Worm (Caenorhabditis elegans): Measurements from ENCODE around the gene C06H5.6.
A peak's percentile ranks its signal among the peaks of the same experiment; 100 is the strongest.

The C06H5.6 gene

ce11 chrV:17857901-17858300, 30.9 kb downstream of the C06H5.6 start (continued):
- TF ChIP-seq hlh-26 (GFP tag; conservative IDR thresholded peaks at IDR 0.05) (no peak), ceh-40 (GFP tag; IDR thresholded peaks at IDR 0.05) (no peak), bed-2 (GFP tag; IDR thresholded peaks at IDR 0.05) (no peak), pbrm-1 (GFP tag; IDR thresholded peaks at IDR 0.05) (peak; percentile 78), Y53G8AR.9 (GFP tag; conservative IDR thresholded peaks at IDR 0.05) (peak; percentile 60; the same call in 1 of the 2 replicates), akir-1 (GFP tag; optimal IDR thresholded peaks at IDR 0.05) (no peak), nfyb-1 (GFP tag; IDR thresholded peaks at IDR 0.05) (peak; percentile 93), nfya-1 (tag; optimal IDR thresholded peaks at IDR 0.05; ENCODE audit: borderline replicate concordance, insufficient read depth) (no peak), Y53F4B.3 (GFP tag; IDR thresholded peaks at IDR 0.05) (no peak), F49E8.2 (tag; optimal IDR thresholded peaks at IDR 0.05; ENCODE audit: insufficient read depth) (no peak), mcd-1 (GFP tag; IDR thresholded peaks at IDR 0.05) (peak; percentile 86), rpc-1 (optimal IDR thresholded peaks at IDR 0.05) (peak; percentile 17), rpc-1 (tag; optimal IDR thresholded peaks at IDR 0.05) (no peak), ceh-79 (tag; optimal IDR thresholded peaks at IDR 0.05) (no peak)

DNA sequence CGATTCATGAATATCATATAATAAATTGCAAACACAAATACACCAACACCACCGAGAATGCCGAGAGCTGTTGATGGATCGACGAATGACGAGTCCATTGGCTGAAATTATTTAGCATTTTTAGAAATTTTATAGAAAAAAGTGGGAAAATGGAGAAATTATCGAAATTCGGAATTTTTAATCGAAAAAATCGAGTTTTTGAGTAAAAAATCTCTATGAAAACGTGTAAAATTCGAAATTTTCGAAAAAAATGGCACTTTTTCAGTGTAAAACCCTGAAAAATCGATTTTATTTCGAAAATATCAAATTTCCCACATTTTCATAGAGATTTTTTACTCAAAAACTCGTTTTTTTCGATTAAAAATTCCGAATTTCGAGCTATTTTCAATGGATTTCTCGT, 32.9 kb downstream of the C06H5.6 start, which contains the start of gene tcc-1:
TSS of gene tcc-1 (minus strand) at position 101 of the 400 bp plus-strand sequence.
- no peak for TF ChIP-seq gei-17 (GFP tag; optimal IDR thresholded peaks at IDR 0.05)
- no peak for TF ChIP-seq Y95B8A.8 (GFP tag; IDR thresholded peaks at IDR 0.05)
- TF ChIP-seq attf-6 (GFP tag; IDR thresholded peaks at IDR 0.05): no peak
- TF ChIP-seq let-607 (tag; optimal IDR thresholded peaks at IDR 0.05): no peak
- no peak for TF ChIP-seq F49E8.2 (tag; optimal IDR thresholded peaks at IDR 0.05; ENCODE audit: insufficient read depth)
- TF ChIP-seq attf-3 (GFP tag; conservative IDR thresholded peaks at IDR 0.05): no peak
- no peak for TF ChIP-seq akir-1 (GFP tag; optimal IDR thresholded peaks at IDR 0.05)
- TF ChIP-seq him-1 (tag; optimal IDR thresholded peaks at IDR 0.05): no peak
- TF ChIP-seq chd-7 (tag; optimal IDR thresholded peaks at IDR 0.05): no peak

DNA sequence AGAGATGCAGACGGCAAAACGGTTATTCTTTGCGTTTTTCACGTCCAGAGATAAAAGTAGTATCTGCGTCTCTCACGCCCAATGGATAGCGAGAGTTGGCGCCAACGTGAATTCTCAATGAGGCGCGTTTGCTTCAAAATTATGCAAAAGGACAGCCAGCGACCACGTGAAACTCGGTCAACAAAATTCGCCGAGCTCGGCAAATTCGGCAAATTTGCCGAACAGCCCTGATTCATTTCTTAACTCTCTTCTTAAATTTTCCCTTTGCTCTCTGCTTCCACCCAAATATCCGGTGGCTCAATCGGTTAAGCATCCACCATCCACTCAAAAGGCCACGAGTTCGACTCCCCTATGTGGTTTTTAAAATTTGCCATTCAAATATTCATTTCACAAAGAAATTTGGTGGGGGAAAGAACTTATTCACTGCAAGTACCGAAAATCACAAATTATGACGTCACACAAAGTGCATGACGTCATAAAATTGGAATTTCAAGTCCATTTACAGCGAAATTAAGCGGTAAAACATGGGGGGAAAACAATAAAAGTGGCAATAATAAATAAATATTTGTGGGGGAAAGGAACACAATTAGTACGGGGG, 43.3 kb downstream of the C06H5.6 start:
- TF ChIP-seq D2030.7 (GFP tag; IDR thresholded peaks at IDR 0.05): peak; percentile 53; the same call in 1 of the 2 replicates
- TF ChIP-seq Y79H2A.3 (GFP tag; conservative IDR thresholded peaks at IDR 0.05): 0 out of 2 replicates have a peak, but pooled peaks have one; percentile 25
- no peak for TF ChIP-seq nfyb-1 (GFP tag; IDR thresholded peaks at IDR 0.05)
- no peak for TF ChIP-seq ama-1 (optimal IDR thresholded peaks at IDR 0.05)
- TF ChIP-seq ama-1 (GFP tag; optimal IDR thresholded peaks at IDR 0.05): peak in 1 of 2 experiments; percentile 40
- peak; percentile 58; the same call in 1 of the 2 replicates for TF ChIP-seq madf-3 (GFP tag; IDR thresholded peaks at IDR 0.05)
- peak; percentile 41; the same call in 1 of the 2 replicates for TF ChIP-seq dox-1 (GFP tag; IDR thresholded peaks at IDR 0.05)
- no peak for TF ChIP-seq nfya-2 (GFP tag; IDR thresholded peaks at IDR 0.05)
- peak; percentile 68 for TF ChIP-seq atf-7 (tag; optimal IDR thresholded peaks at IDR 0.05)
- TF ChIP-seq ekl-4 (GFP tag; IDR thresholded peaks at IDR 0.05): 0 out of 2 replicates have a peak, but pooled peaks have one; percentile 58
- no peak for TF ChIP-seq ceh-100 (GFP tag; IDR thresholded peaks at IDR 0.05)
- 0 out of 2 replicates have a peak, but pooled peaks have one; percentile 39 for TF ChIP-seq pbrm-1 (GFP tag; IDR thresholded peaks at IDR 0.05)
- TF ChIP-seq tbp1 (GFP tag; optimal IDR thresholded peaks at IDR 0.05): peak; percentile 27
- peak; percentile 23 for TF ChIP-seq lsl-1 (GFP tag; optimal IDR thresholded peaks at IDR 0.05)
- TF ChIP-seq lin-54 (GFP tag; optimal IDR thresholded peaks at IDR 0.05): peak; percentile 34
- TF ChIP-seq hsf-1 (GFP tag; IDR thresholded peaks at IDR 0.05): 0 out of 2 replicates have a peak, but pooled peaks have one; percentile 44
- 0 out of 2 replicates have a peak, but pooled peaks have one; percentile 36 for TF ChIP-seq B0336.3 (GFP tag; IDR thresholded peaks at IDR 0.05)
- no peak for TF ChIP-seq hlh-12 (tag; optimal IDR thresholded peaks at IDR 0.05)
- TF ChIP-seq rpc-1 (optimal IDR thresholded peaks at IDR 0.05): peak; percentile 9
- peak; percentile 63 for TF ChIP-seq rpc-1 (tag; optimal IDR thresholded peaks at IDR 0.05)
- no peak for TF ChIP-seq nhr-120 (GFP tag; IDR thresholded peaks at IDR 0.05)
- peak; percentile 53 for TF ChIP-seq snpc-3.4 (tag; optimal IDR thresholded peaks at IDR 0.05)
- no peak for TF ChIP-seq hrde-1 (tag; optimal IDR thresholded peaks at IDR 0.05; ENCODE audit: borderline replicate concordance)
- TF ChIP-seq cebp-2 (GFP tag; IDR thresholded peaks at IDR 0.05): 0 out of 2 replicates have a peak, but pooled peaks have one; percentile 20
- peak; percentile 65; the same call in 1 of the 2 replicates for TF ChIP-seq attf-6 (GFP tag; IDR thresholded peaks at IDR 0.05)
- peak; percentile 58 for TF ChIP-seq mcd-1 (GFP tag; IDR thresholded peaks at IDR 0.05)
- TF ChIP-seq F39B2.1 (GFP tag; IDR thresholded peaks at IDR 0.05): 0 out of 2 replicates have a peak, but pooled peaks have one; percentile 25
- TF ChIP-seq F33H1.4 (GFP tag; IDR thresholded peaks at IDR 0.05): peak; percentile 6; the same call in 1 of the 2 replicates
- TF ChIP-seq rcor-1 (GFP tag; IDR thresholded peaks at IDR 0.05): no peak

All from whole organism, young adult.